Fruit fly (Drosophila melanogaster) whole organism, prepupa: ENCODE results near the gene CG32022.

Experiments
- Blimp-1 ChIP-seq: fragments of 200-800 bp; sonication (Bioruptor generic); optimal IDR thresholded peaks from 3 replicates; lab custom pipeline; 2017; ENCODE audit warnings: missing biosample characterization, missing genetic modification characterization, mild to moderate bottlenecking, moderate library complexity, missing genetic modification reagents
- CG10631 ChIP-seq: fragments of 200-800 bp; sonication (Bioruptor generic); optimal IDR thresholded peaks from 2 replicates; lab custom pipeline; 2016; ENCODE audit warnings: missing biosample characterization, missing genetic modification characterization
- CG10669 ChIP-seq: fragments of 200-800 bp; sonication (Bioruptor generic); optimal IDR thresholded peaks from 3 replicates; lab custom pipeline; 2018; ENCODE audit warnings: missing biosample characterization, mild to moderate bottlenecking, missing genetic modification characterization, moderate library complexity
- CG11294 ChIP-seq: fragments of 200-800 bp; sonication (Bioruptor generic); IDR thresholded peaks from 2 replicates; pipeline ENCODE4 v1.3.6; 2022; ENCODE audit warnings: missing biosample characterization, missing genetic modification characterization
- CG11762 ChIP-seq: fragments of 200-800 bp; sonication (Bioruptor generic); optimal IDR thresholded peaks from 3 replicates; lab custom pipeline; 2016; ENCODE audit warnings: missing biosample characterization, missing genetic modification characterization; ENCODE audit not compliant: insufficient read depth
- CG11902 ChIP-seq: fragments of 200-800 bp; sonication (Bioruptor generic); optimal IDR thresholded peaks from 3 replicates; lab custom pipeline; 2016; ENCODE audit warnings: missing biosample characterization, missing genetic modification characterization
- CG1621 ChIP-seq: fragments of 200-800 bp; sonication (Bioruptor generic); optimal IDR thresholded peaks from 3 replicates; lab custom pipeline; 2018; ENCODE audit warnings: missing biosample characterization, mild to moderate bottlenecking, missing genetic modification characterization
- CG3032 ChIP-seq: fragments of 200-800 bp; optimal IDR thresholded peaks from 2 replicates; lab custom pipeline; 2019; ENCODE audit warnings: missing biosample characterization, mild to moderate bottlenecking, missing genetic modification characterization, moderate library complexity
- CG31627 ChIP-seq: fragments of 200-800 bp; sonication (Bioruptor generic); optimal IDR thresholded peaks from 3 replicates; lab custom pipeline; 2016; ENCODE audit warnings: missing biosample characterization, missing genetic modification characterization
- CG32006 ChIP-seq: fragments of 200-800 bp; sonication (Bioruptor generic); optimal IDR thresholded peaks from 3 replicates; lab custom pipeline; 2017; ENCODE audit warnings: missing biosample characterization, mild to moderate bottlenecking, missing genetic modification characterization
- CG4318 ChIP-seq: fragments of 200-800 bp; sonication (Bioruptor generic); optimal IDR thresholded peaks from 3 replicates; lab custom pipeline; 2017; ENCODE audit warnings: missing biosample characterization, mild to moderate bottlenecking, missing genetic modification characterization
- CG6163 ChIP-seq: fragments of 200-800 bp; sonication (Bioruptor generic); IDR thresholded peaks from 3 replicates; pipeline ENCODE4 v1.3.6; 2022; ENCODE audit warnings: missing biosample characterization, missing genetic modification characterization
- CG6276 ChIP-seq: fragments of 200-800 bp; sonication (Bioruptor generic); optimal IDR thresholded peaks from 2 replicates; lab custom pipeline; 2017; ENCODE audit warnings: missing biosample characterization, mild to moderate bottlenecking, missing genetic modification characterization
- CG6792 ChIP-seq: fragments of 200-800 bp; sonication (Bioruptor generic); optimal IDR thresholded peaks from 3 replicates; lab custom pipeline; 2016; ENCODE audit warnings: missing biosample characterization, missing genetic modification characterization
- CG6808 ChIP-seq: fragments of 200-800 bp; sonication (Bioruptor generic); optimal IDR thresholded peaks from 3 replicates; lab custom pipeline; 2017; ENCODE audit warnings: missing biosample characterization, missing genetic modification characterization, mild to moderate bottlenecking, moderate library complexity, missing genetic modification reagents
- CG6854 ChIP-seq: fragments of 200-800 bp; sonication (Bioruptor generic); optimal IDR thresholded peaks from 2 replicates; lab custom pipeline; 2017; ENCODE audit warnings: missing biosample characterization, mild to moderate bottlenecking, missing genetic modification characterization
- CG7368 ChIP-seq: fragments of 200-800 bp; sonication (Bioruptor generic); optimal IDR thresholded peaks from 3 replicates; lab custom pipeline; 2016; ENCODE audit warnings: missing biosample characterization, missing genetic modification characterization
- CG8319 ChIP-seq: fragments of 200-800 bp; sonication (Bioruptor generic); optimal IDR thresholded peaks from 3 replicates; lab custom pipeline; 2016; ENCODE audit warnings: missing biosample characterization, missing genetic modification characterization
- Eip75B ChIP-seq: fragments of 200-800 bp; sonication (Bioruptor generic); optimal IDR thresholded peaks from 3 replicates; lab custom pipeline; 2016; ENCODE audit warnings: missing biosample characterization, missing genetic modification characterization
- Ets21C ChIP-seq: fragments of 200-800 bp; sonication (Bioruptor generic); optimal IDR thresholded peaks from 3 replicates; lab custom pipeline; 2016; ENCODE audit warnings: missing biosample characterization, missing genetic modification characterization
- Gug ChIP-seq: fragments of 200-800 bp; sonication (Bioruptor generic); IDR thresholded peaks from 2 replicates; pipeline ENCODE4 v1.3.6; 2022; ENCODE audit warnings: missing biosample characterization, missing genetic modification characterization
- Hr4 ChIP-seq: fragments of 200-800 bp; sonication (Bioruptor generic); optimal IDR thresholded peaks from 3 replicates; lab custom pipeline; 2016; ENCODE audit warnings: missing biosample characterization, missing genetic modification characterization
- Lpt ChIP-seq: fragments of 200-800 bp; sonication (Bioruptor generic); optimal IDR thresholded peaks from 3 replicates; lab custom pipeline; 2016; ENCODE audit warnings: missing biosample characterization, missing genetic modification characterization
- Met ChIP-seq: fragments of 200-800 bp; sonication (Bioruptor generic); optimal IDR thresholded peaks from 3 replicates; lab custom pipeline; 2016; ENCODE audit warnings: missing biosample characterization, missing genetic modification characterization
- Sox102F ChIP-seq: fragments of 200-800 bp; sonication (Bioruptor generic); optimal IDR thresholded peaks from 2 replicates; lab custom pipeline; 2016; ENCODE audit warnings: missing biosample characterization, mild to moderate bottlenecking, missing genetic modification characterization
- Sox14 ChIP-seq: fragments of 200-800 bp; sonication (Bioruptor generic); optimal IDR thresholded peaks from 3 replicates; lab custom pipeline; 2016; ENCODE audit warnings: missing biosample characterization, missing genetic modification characterization
- achi ChIP-seq: fragments of 200-800 bp; sonication (Bioruptor generic); optimal IDR thresholded peaks from 3 replicates; lab custom pipeline; 2016; ENCODE audit warnings: missing biosample characterization, missing genetic modification characterization
- acj6 ChIP-seq: fragments of 200-800 bp; sonication (Bioruptor generic); optimal IDR thresholded peaks from 3 replicates; lab custom pipeline; 2016; ENCODE audit warnings: missing biosample characterization, missing genetic modification characterization
- dac ChIP-seq: fragments of 200-800 bp; sonication (Bioruptor generic); optimal IDR thresholded peaks from 2 replicates; lab custom pipeline; 2017; ENCODE audit warnings: missing biosample characterization, mild to moderate bottlenecking, missing genetic modification characterization
- dsx ChIP-seq: fragments of 200-800 bp; optimal IDR thresholded peaks from 3 replicates; lab custom pipeline; 2019; ENCODE audit warnings: missing biosample characterization, mild to moderate bottlenecking, missing genetic modification characterization, moderate library complexity; ENCODE audit not compliant: poor library complexity, severe bottlenecking
- eg ChIP-seq: fragments of 200-800 bp; sonication (Bioruptor generic); IDR thresholded peaks from 3 replicates; pipeline ENCODE4 v1.3.6; 2022; ENCODE audit warnings: missing biosample characterization, missing genetic modification characterization
- esn ChIP-seq: fragments of 200-800 bp; sonication (Bioruptor generic); optimal IDR thresholded peaks from 2 replicates; lab custom pipeline; 2016; ENCODE audit warnings: missing biosample characterization, mild to moderate bottlenecking, missing genetic modification characterization, moderate library complexity
- fkh ChIP-seq: fragments of 200-800 bp; sonication (Bioruptor generic); optimal IDR thresholded peaks from 3 replicates; lab custom pipeline; 2017; ENCODE audit warnings: missing biosample characterization, mild to moderate bottlenecking, missing genetic modification characterization, moderate library complexity
- net ChIP-seq: fragments of 200-800 bp; sonication (Bioruptor generic); optimal IDR thresholded peaks from 3 replicates; lab custom pipeline; 2016; ENCODE audit warnings: missing biosample characterization, missing genetic modification characterization
- pdm3 ChIP-seq: fragments of 200-800 bp; sonication (Bioruptor generic); optimal IDR thresholded peaks from 3 replicates; lab custom pipeline; 2016; ENCODE audit warnings: missing biosample characterization, missing genetic modification characterization
- salr ChIP-seq, 2 experiments: fragments of 200-800 bp; sonication (Bioruptor generic); optimal IDR thresholded peaks; 3 replicates each; lab custom pipeline; 2016 to 2018; ENCODE audit warnings: missing biosample characterization in 2 of 2, missing genetic modification characterization in 2 of 2, mild to moderate bottlenecking in 1 of 2
- spab ChIP-seq: fragments of 200-800 bp; sonication (Bioruptor generic); optimal IDR thresholded peaks from 2 replicates; lab custom pipeline; 2017; ENCODE audit warnings: missing biosample characterization, mild to moderate bottlenecking, missing genetic modification characterization, missing genetic modification reagents
- ss ChIP-seq, 2 experiments: fragments of 200-800 bp; sonication (Bioruptor generic); optimal IDR thresholded peaks; 2 replicates in 1 of 2; 3 replicates in 1 of 2; lab custom pipeline; 2017 to 2018; ENCODE audit warnings: mild to moderate bottlenecking in 2 of 2, missing biosample characterization in 2 of 2, missing genetic modification characterization in 2 of 2, moderate library complexity in 1 of 2
- svp ChIP-seq: fragments of 200-800 bp; sonication (Bioruptor generic); peaks from one replicate; lab custom pipeline; 2016; ENCODE audit warnings: missing biosample characterization, missing genetic modification characterization
- vri ChIP-seq: fragments of 200-800 bp; sonication (Bioruptor generic); optimal IDR thresholded peaks from 3 replicates; lab custom pipeline; 2016; ENCODE audit warnings: missing biosample characterization, mild to moderate bottlenecking, missing genetic modification characterization

CG32022 gene

DNA sequence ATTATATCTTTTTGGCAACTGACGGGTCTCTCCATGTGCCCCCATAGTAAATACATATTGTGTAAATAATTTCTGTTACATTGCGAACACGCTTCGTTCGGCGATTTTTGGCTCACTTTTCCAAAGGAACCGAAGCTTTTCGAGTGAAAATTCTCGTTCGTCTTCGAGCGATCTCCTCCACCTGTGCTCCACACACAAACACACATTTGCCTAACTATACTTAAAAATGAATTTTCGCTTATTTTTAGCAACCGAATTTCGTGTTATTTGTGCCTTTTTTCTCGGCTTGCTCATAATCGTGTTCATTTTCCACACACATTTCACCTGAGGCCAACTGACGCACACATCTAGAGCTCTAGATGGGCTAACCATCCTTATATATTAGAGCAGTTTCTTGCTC is 25.4 kb upstream of the CG32022 start:
- TF ChIP-seq achi (no peak), fkh (GFP tag; lab: Kevin White, UChicago) (no peak), pdm3 (GFP tag; lab: Kevin White, UChicago) (no peak), vri (GFP tag; lab: Kevin White, UChicago) (no peak), CG4318 (GFP tag; lab: Kevin White, UChicago) (no peak), Hr4 (GFP tag; lab: Kevin White, UChicago) (no peak), CG6276 (GFP tag; lab: Kevin White, UChicago) (no peak), CG1621 (tag; lab: Kevin White, UChicago) (no peak), CG8319 (GFP tag; lab: Kevin White, UChicago) (no peak), Sox102F (GFP tag; lab: Kevin White, UChicago) (no peak), Gug (no peak), Met (GFP tag; lab: Kevin White, UChicago) (no peak), svp (no peak), CG31627 (GFP tag; lab: Kevin White, UChicago) (no peak), CG11902 (GFP tag; lab: Kevin White, UChicago) (no peak), acj6 (no peak), CG10669 (GFP tag; lab: Kevin White, UChicago) (no peak), spab (GFP tag; lab: Kevin White, UChicago) (no peak), Blimp-1 (no peak)

- no peak for TF ChIP-seq spab (GFP tag; lab: Kevin White, UChicago)
- no peak for TF ChIP-seq Met (GFP tag; lab: Kevin White, UChicago)
- TF ChIP-seq dac (GFP tag; lab: Kevin White, UChicago), result no peak
- no peak for TF ChIP-seq Ets21C (GFP tag; lab: Kevin White, UChicago)
- no peak for TF ChIP-seq Lpt (GFP tag; lab: Kevin White, UChicago)
- TF ChIP-seq Sox102F (GFP tag; lab: Kevin White, UChicago), result no peak
- no peak for TF ChIP-seq CG6792
- no peak for TF ChIP-seq CG6854 (GFP tag; lab: Kevin White, UChicago)
- TF ChIP-seq CG11762, result no peak
- no peak for TF ChIP-seq CG10631 (GFP tag; lab: Kevin White, UChicago)
- TF ChIP-seq CG6808 (GFP tag; lab: Kevin White, UChicago), result no peak
- TF ChIP-seq Eip75B (GFP tag; lab: Kevin White, UChicago), result no peak
- no peak for TF ChIP-seq CG31627 (GFP tag; lab: Kevin White, UChicago)
- no peak for TF ChIP-seq Blimp-1
- TF ChIP-seq ss (GFP tag; optimal IDR thresholded peaks at IDR 0.05; lab: Kevin White, UChicago), result no peak
- TF ChIP-seq CG10669 (GFP tag; lab: Kevin White, UChicago), result no peak
- TF ChIP-seq, all 60 proteins: peak for 0
These were observed 24.1 kb upstream of the CG32022 start, which contains the start of gene Prm for dm6 chr3L:8745210-8745609. Prm (minus strand) TSS chr3L:8745310.

dm6 chr3L:8741051-8741468 is 20.0 kb upstream of the CG32022 start:
- TF ChIP-seq CG6163 (GFP tag; lab: Robert Waterston, UW) (peak; percentile 39; the same call in 1 of the 3 replicates), Sox14 (GFP tag; lab: Kevin White, UChicago) (no peak), svp (peak; percentile 64), CG32006 (GFP tag; lab: Kevin White, UChicago) (no peak)

DNA sequence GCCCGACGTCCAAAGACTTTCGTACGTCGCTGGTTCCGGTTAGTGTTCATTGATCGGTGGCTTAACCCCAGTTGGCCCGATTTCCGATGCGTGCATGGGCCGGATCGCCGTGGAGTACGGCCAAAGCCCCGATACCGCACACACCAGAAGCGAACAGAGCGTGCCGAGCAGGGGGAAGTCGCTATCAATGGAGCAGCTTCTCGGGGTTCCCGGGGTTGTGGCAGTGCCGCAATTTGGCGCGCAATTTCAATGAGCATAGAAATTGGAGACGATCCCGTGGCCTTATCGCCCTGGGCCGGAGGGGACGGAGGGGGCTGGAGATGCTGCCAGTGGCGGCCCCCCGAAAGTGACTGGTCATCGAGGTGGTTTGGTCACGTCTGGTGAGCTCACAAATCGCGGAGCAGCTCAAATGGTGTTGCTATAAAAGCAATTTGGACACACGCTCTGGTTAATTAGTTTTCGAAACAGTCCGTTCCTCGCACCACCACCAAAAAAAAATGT is 10.5 kb upstream of the CG32022 start, which contains the start of gene Cp16:
Cp16 (plus strand) TSS at position 451 of the 501 bp plus-strand sequence.
- no peak for TF ChIP-seq CG10669 (GFP tag; lab: Kevin White, UChicago)

- no peak for TF ChIP-seq esn (GFP tag; lab: Kevin White, UChicago)
- TF ChIP-seq Lpt (GFP tag; lab: Kevin White, UChicago), result no peak
- no peak for TF ChIP-seq CG32006 (GFP tag; lab: Kevin White, UChicago)
- TF ChIP-seq dsx (GFP tag; lab: Kevin White, UChicago), result no peak
- no peak for TF ChIP-seq CG11902 (GFP tag; lab: Kevin White, UChicago)
- no peak for TF ChIP-seq Hr4 (GFP tag; lab: Kevin White, UChicago)
- no peak for TF ChIP-seq pdm3 (GFP tag; lab: Kevin White, UChicago)
- no peak for TF ChIP-seq CG1621 (tag; lab: Kevin White, UChicago)
- TF ChIP-seq eg, result no peak
- no peak for TF ChIP-seq ss (GFP tag; optimal IDR thresholded peaks at IDR 0.05; lab: Kevin White, UChicago)
- TF ChIP-seq CG3032 (tag; lab: Kevin White, UChicago), result no peak
- no peak for TF ChIP-seq salr (GFP tag; optimal IDR thresholded peaks at IDR 0.05; lab: Kevin White, UChicago)
- no peak for TF ChIP-seq net (GFP tag; lab: Kevin White, UChicago)
- TF ChIP-seq CG11762, result no peak
- TF ChIP-seq CG7368 (GFP tag; lab: Kevin White, UChicago), result no peak
- no peak for TF ChIP-seq Ets21C (GFP tag; lab: Kevin White, UChicago)
- no peak for TF ChIP-seq acj6
- TF ChIP-seq CG6808 (GFP tag; lab: Kevin White, UChicago), result no peak
- no peak for TF ChIP-seq CG11294 (GFP tag; lab: Robert Waterston, UW)
These were observed 8.5 kb upstream of the CG32022 start, which contains the start of gene Cp19 for dm6 chr3L:8729565-8729964. Cp19 (plus strand) TSS chr3L:8729865.
